Worm (Caenorhabditis elegans) whole organism, L1 larva: ENCODE measurements around the gene T22G5.3.
A peak's percentile ranks its signal among the peaks of the same experiment; 100 is the strongest.

ENCODE experiments used
- C34B4.2 ChIP-seq: sonication (generic microtip); optimal IDR thresholded peaks from 2 replicates; lab custom pipeline; 2017; ENCODE audit warnings: mild to moderate bottlenecking, missing genetic modification characterization, missing compliant biosample characterization
- F16B12.6 ChIP-seq: fragments of 150-350 bp; optimal IDR thresholded peaks from 2 replicates; lab custom pipeline; 2014; ENCODE audit warnings: missing biosample characterization, missing genetic modification characterization
- alr-1 ChIP-seq: fragments of 200-800 bp; sonication (Bioruptor generic); optimal IDR thresholded peaks from 2 replicates; lab custom pipeline; 2018; ENCODE audit warnings: borderline replicate concordance, mild to moderate bottlenecking, missing genetic modification characterization, missing compliant biosample characterization
- aly-2 ChIP-seq: fragments of 150-350 bp; optimal IDR thresholded peaks from 2 replicates; lab custom pipeline; 2014; ENCODE audit warnings: missing biosample characterization, missing genetic modification characterization
- ceh-82 ChIP-seq, 3 experiments: fragments of 150-350 bp in 1 of 3; sonication (generic microtip) in 2 of 3; optimal IDR thresholded peaks; 2 replicates each; lab custom pipeline; 2014 to 2017; ENCODE audit warnings: missing biosample characterization in 3 of 3, missing genetic modification characterization in 3 of 3
- ceh-88 ChIP-seq: fragments of 200-800 bp; sonication (Bioruptor generic); IDR thresholded peaks from 2 replicates; pipeline ENCODE4 v1.3.6; 2022; ENCODE audit warnings: missing genetic modification characterization, missing compliant biosample characterization
- ceh-90 ChIP-seq: sonication (generic microtip); optimal IDR thresholded peaks from 2 replicates; lab custom pipeline; 2016; ENCODE audit warnings: missing genetic modification characterization, missing compliant biosample characterization
- dpl-1 ChIP-seq, 3 experiments: fragments of 150-350 bp in 2 of 3; sonication (generic microtip) in 1 of 3; optimal IDR thresholded peaks; 2 replicates each; lab custom pipeline; 2014 to 2017; ENCODE audit warnings: missing biosample characterization in 3 of 3, missing genetic modification characterization in 3 of 3, missing genetic modification reagents in 3 of 3
- dsc-1 ChIP-seq: sonication (generic microtip); optimal IDR thresholded peaks from 2 replicates; lab custom pipeline; 2016; ENCODE audit warnings: mild to moderate bottlenecking, missing genetic modification characterization, missing compliant biosample characterization
- efl-1 ChIP-seq, 4 experiments: fragments of 150-350 bp; optimal IDR thresholded peaks in 3 of 4; peaks in 1 of 4; 1 replicate in 1 of 4; 2 replicates in 3 of 4; lab custom pipeline; 2014; ENCODE audit warnings: missing biosample characterization in 2 of 4, missing genetic modification characterization in 2 of 4, missing genetic modification reagents in 2 of 4
- efl-3 ChIP-seq: fragments of 200-800 bp; sonication (Bioruptor generic); optimal IDR thresholded peaks from 2 replicates; lab custom pipeline; 2018; ENCODE audit warnings: mild to moderate bottlenecking, missing genetic modification characterization, missing compliant biosample characterization
- egl-13 ChIP-seq: sonication (generic microtip); optimal IDR thresholded peaks from 2 replicates; lab custom pipeline; 2016; ENCODE audit warnings: missing genotype, missing genetic modification reagents, missing genetic modification characterization, missing compliant biosample characterization
- egl-27 ChIP-seq, 2 experiments: fragments of 150-350 bp in 1 of 2; sonication (generic microtip); optimal IDR thresholded peaks; 3 replicates each; lab custom pipeline; 2017 to 2018; ENCODE audit warnings: missing biosample characterization in 2 of 2, missing genetic modification characterization in 2 of 2, missing genetic modification reagents in 2 of 2
- elt-2 ChIP-seq: sonication (generic microtip); optimal IDR thresholded peaks from 2 replicates; lab custom pipeline; 2016; ENCODE audit warnings: missing genetic modification characterization, mild to moderate bottlenecking, inconsistent platforms, missing compliant biosample characterization, missing genetic modification reagents
- elt-3 ChIP-seq, 6 experiments: fragments of 150-350 bp in 1 of 6; sonication (generic microtip); optimal IDR thresholded peaks; 2 replicates each; lab custom pipeline; 2017 to 2018; ENCODE audit warnings: missing biosample characterization in 6 of 6, missing genetic modification characterization in 6 of 6, inconsistent platforms in 1 of 6
- ets-5 ChIP-seq: fragments of 200-800 bp; sonication (Bioruptor generic); IDR thresholded peaks from 2 replicates; pipeline ENCODE4 v1.3.6; 2022; ENCODE audit warnings: missing genetic modification characterization, missing compliant biosample characterization
- fkh-10 ChIP-seq: sonication (generic microtip); optimal IDR thresholded peaks from 2 replicates; lab custom pipeline; 2017; ENCODE audit warnings: missing biosample characterization, missing genetic modification reagents, missing genetic modification characterization
- fkh-4 ChIP-seq: sonication (generic microtip); optimal IDR thresholded peaks from 2 replicates; lab custom pipeline; 2016; ENCODE audit warnings: missing compliant biosample characterization, missing genetic modification characterization, borderline replicate concordance
- hlh-17 ChIP-seq: fragments of 200-800 bp; sonication (Bioruptor generic); optimal IDR thresholded peaks from 2 replicates; lab custom pipeline; 2018; ENCODE audit warnings: missing genetic modification characterization, mild to moderate bottlenecking, missing compliant biosample characterization, moderate library complexity, borderline replicate concordance
- hlh-4 ChIP-seq: sonication (generic microtip); optimal IDR thresholded peaks from 2 replicates; lab custom pipeline; 2016; ENCODE audit warnings: mild to moderate bottlenecking, missing genetic modification characterization, missing compliant biosample characterization
- isw-1 ChIP-seq: fragments of 200-800 bp; sonication (Bioruptor generic); IDR thresholded peaks from 2 replicates; pipeline ENCODE4 v1.3.6; 2022; ENCODE audit warnings: missing genetic modification characterization, missing compliant biosample characterization
- lin-13 ChIP-seq: fragments of 150-350 bp; optimal IDR thresholded peaks from 2 replicates; lab custom pipeline; 2014; ENCODE audit warnings: missing biosample characterization, missing genetic modification reagents, missing genetic modification characterization
- lin-14 ChIP-seq: fragments of 200-800 bp; sonication (Bioruptor generic); optimal IDR thresholded peaks from 2 replicates; lab custom pipeline; 2018; ENCODE audit warnings: mild to moderate bottlenecking, missing genetic modification characterization, moderate library complexity, missing compliant biosample characterization
- lin-15B ChIP-seq: fragments of 150-350 bp; sonication (generic microtip); optimal IDR thresholded peaks from 3 replicates; lab custom pipeline; 2014; ENCODE audit warnings: missing biosample characterization, missing genetic modification characterization
- lir-3 ChIP-seq: sonication (generic microtip); optimal IDR thresholded peaks from 2 replicates; lab custom pipeline; 2016; ENCODE audit warnings: mild to moderate bottlenecking, missing genetic modification characterization, moderate library complexity, missing compliant biosample characterization; ENCODE audit not compliant: poor library complexity
- mab-9 ChIP-seq: fragments of 200-800 bp; sonication (Bioruptor generic); IDR thresholded peaks from 2 replicates; pipeline ENCODE4 v1.3.6; 2022; ENCODE audit warnings: missing genetic modification reagents, missing genetic modification characterization, missing compliant biosample characterization
- mdl-1 ChIP-seq, 2 experiments: fragments of 150-350 bp; optimal IDR thresholded peaks; 2 replicates each; lab custom pipeline; 2014 to 2017; ENCODE audit warnings: missing biosample characterization in 2 of 2, missing genetic modification characterization in 2 of 2, inconsistent platforms in 1 of 2
- mep-1 ChIP-seq: fragments of 150-350 bp; optimal IDR thresholded peaks from 2 replicates; lab custom pipeline; 2014; ENCODE audit warnings: missing biosample characterization, missing genetic modification characterization
- nhr-11 ChIP-seq: fragments of 150-350 bp; optimal IDR thresholded peaks from 2 replicates; lab custom pipeline; 2014; ENCODE audit warnings: missing biosample characterization, missing genetic modification characterization
- nhr-19 ChIP-seq: fragments of 200-800 bp; sonication (Bioruptor generic); conservative IDR thresholded peaks from 2 replicates; pipeline ENCODE4 v1.3.6; 2022; ENCODE audit warnings: missing genetic modification characterization, missing compliant biosample characterization
- nhr-237 ChIP-seq: fragments of 150-350 bp; optimal IDR thresholded peaks from 2 replicates; lab custom pipeline; 2014; ENCODE audit warnings: missing biosample characterization, missing genetic modification characterization
- nhr-28 ChIP-seq: fragments of 150-350 bp; optimal IDR thresholded peaks from 2 replicates; lab custom pipeline; 2014; ENCODE audit warnings: missing biosample characterization, missing genetic modification characterization
- nhr-47 ChIP-seq: sonication (generic microtip); optimal IDR thresholded peaks from 2 replicates; lab custom pipeline; 2016; ENCODE audit warnings: mild to moderate bottlenecking, missing genetic modification characterization, moderate library complexity, missing compliant biosample characterization
- nhr-71 ChIP-seq: sonication (generic microtip); optimal IDR thresholded peaks from 2 replicates; lab custom pipeline; 2016; ENCODE audit warnings: mild to moderate bottlenecking, missing genetic modification characterization, moderate library complexity, missing compliant biosample characterization
- nhr-77 ChIP-seq: fragments of 150-350 bp; optimal IDR thresholded peaks from 2 replicates; lab custom pipeline; 2014; ENCODE audit warnings: missing biosample characterization, missing genetic modification characterization
- nhr-84 ChIP-seq: sonication (generic microtip); optimal IDR thresholded peaks from 2 replicates; lab custom pipeline; 2017; ENCODE audit warnings: missing biosample characterization, missing genetic modification characterization
- nhr-85 ChIP-seq: sonication (generic microtip); peaks from one replicate; lab custom pipeline; 2016; ENCODE audit warnings: missing genetic modification characterization, inconsistent platforms, missing compliant biosample characterization
- nhr-90 ChIP-seq: sonication (generic microtip); optimal IDR thresholded peaks from 2 replicates; lab custom pipeline; 2016; ENCODE audit warnings: mild to moderate bottlenecking, missing genetic modification characterization, missing compliant biosample characterization; ENCODE audit not compliant: poor library complexity
- pax-3 ChIP-seq: fragments of 200-800 bp; sonication (Bioruptor generic); optimal IDR thresholded peaks from 2 replicates; lab custom pipeline; 2018; ENCODE audit warnings: mild to moderate bottlenecking, missing genetic modification characterization, moderate library complexity, missing compliant biosample characterization
- pqm-1 ChIP-seq: sonication (generic microtip); optimal IDR thresholded peaks from 3 replicates; lab custom pipeline; 2017; ENCODE audit warnings: missing biosample characterization, missing genetic modification characterization
- rnt-1 ChIP-seq: sonication (generic microtip); optimal IDR thresholded peaks from 2 replicates; lab custom pipeline; 2016; ENCODE audit warnings: mild to moderate bottlenecking, missing genetic modification characterization, moderate library complexity, missing compliant biosample characterization
- snpc-4 ChIP-seq: fragments of 150-350 bp; optimal IDR thresholded peaks from 2 replicates; lab custom pipeline; 2014; ENCODE audit warnings: missing biosample characterization, missing genetic modification characterization
- snu-23 ChIP-seq: sonication (generic microtip); optimal IDR thresholded peaks from 2 replicates; lab custom pipeline; 2016; ENCODE audit warnings: missing genetic modification characterization, missing compliant biosample characterization
- sup-37 ChIP-seq: fragments of 200-800 bp; sonication (Bioruptor generic); optimal IDR thresholded peaks from 2 replicates; lab custom pipeline; 2018; ENCODE audit warnings: mild to moderate bottlenecking, missing genetic modification characterization, missing compliant biosample characterization
- tlp-1 ChIP-seq: fragments of 150-350 bp; optimal IDR thresholded peaks from 2 replicates; lab custom pipeline; 2014; ENCODE audit warnings: missing biosample characterization, missing genetic modification characterization
- unc-62 ChIP-seq: fragments of 150-350 bp; optimal IDR thresholded peaks from 2 replicates; lab custom pipeline; 2014; ENCODE audit warnings: missing biosample characterization, missing genetic modification reagents, missing genetic modification characterization
- unc-86 ChIP-seq: sonication (generic microtip); optimal IDR thresholded peaks from 2 replicates; lab custom pipeline; 2016; ENCODE audit warnings: missing genetic modification characterization, missing compliant biosample characterization
- vab-15 ChIP-seq: sonication (generic microtip); optimal IDR thresholded peaks from 2 replicates; lab custom pipeline; 2017; ENCODE audit warnings: missing genotype, mild to moderate bottlenecking, missing genetic modification characterization, missing compliant biosample characterization
- xbp-1 ChIP-seq: sonication (generic microtip); optimal IDR thresholded peaks from 2 replicates; lab custom pipeline; 2016; ENCODE audit warnings: missing genetic modification characterization, missing compliant biosample characterization
- zag-1 ChIP-seq: fragments of 150-350 bp; optimal IDR thresholded peaks from 2 replicates; lab custom pipeline; 2014; ENCODE audit warnings: missing biosample characterization, missing genetic modification characterization
- zip-4 ChIP-seq: fragments of 200-800 bp; sonication (Bioruptor generic); optimal IDR thresholded peaks from 2 replicates; lab custom pipeline; 2018; ENCODE audit warnings: mild to moderate bottlenecking, missing genetic modification characterization, moderate library complexity, missing compliant biosample characterization

T22G5.3 gene

ce11 chrV:13908120-13908915 lies 27.6 kb downstream of the T22G5.3 start:
- TF ChIP-seq mdl-1 (tag; optimal IDR thresholded peaks at IDR 0.05; lab: Kevin White, UChicago) (no peak), egl-27 (tag; optimal IDR thresholded peaks at IDR 0.05; lab: Kevin White, UChicago) (no peak), mep-1 (tag; lab: Kevin White, UChicago) (no peak), elt-2 (tag; lab: Kevin White, UChicago) (peak; percentile 9), mab-9 (GFP tag; lab: Robert Waterston, UW) (no peak), ceh-90 (tag; lab: Kevin White, UChicago) (no peak), unc-86 (tag; lab: Kevin White, UChicago) (no peak), hlh-17 (GFP tag; lab: Kevin White, UChicago) (no peak), hlh-4 (tag; lab: Kevin White, UChicago) (no peak), nhr-237 (tag; lab: Kevin White, UChicago) (no peak), lin-14 (GFP tag; lab: Kevin White, UChicago) (no peak), lin-15B (no peak), tlp-1 (tag; lab: Kevin White, UChicago) (no peak), nhr-28 (tag; lab: Kevin White, UChicago) (no peak), fkh-4 (no peak), vab-15 (tag; lab: Kevin White, UChicago) (no peak), rnt-1 (no peak), aly-2 (no peak), nhr-85 (tag; lab: Kevin White, UChicago) (peak; percentile 39), zag-1 (tag; lab: Kevin White, UChicago) (no peak), nhr-19 (GFP tag; lab: Robert Waterston, UW) (no peak), efl-1 (optimal IDR thresholded peaks at IDR 0.05; lab: Kevin White, UChicago) (no peak), efl-1 (GFP tag; optimal IDR thresholded peaks at IDR 0.05 in 1 of 2; lab: Kevin White, UChicago) (no peak), nhr-11 (tag; lab: Kevin White, UChicago) (no peak), nhr-90 (tag; lab: Kevin White, UChicago) (no peak), unc-62 (GFP tag; lab: Kevin White, UChicago) (no peak), snpc-4 (tag; lab: Kevin White, UChicago) (no peak), F16B12.6 (tag; lab: Kevin White, UChicago) (no peak), ets-5 (GFP tag; lab: Robert Waterston, UW) (no peak), pax-3 (tag; lab: Kevin White, UChicago) (peak; percentile 61), efl-3 (no peak), fkh-10 (GFP tag; lab: Kevin White, UChicago) (no peak), ceh-88 (GFP tag; lab: Robert Waterston, UW) (peak; percentile 9), C34B4.2 (tag; lab: Kevin White, UChicago) (no peak), ceh-82 (tag; optimal IDR thresholded peaks at IDR 0.05; lab: Kevin White, UChicago) (no peak), elt-3 (tag; optimal IDR thresholded peaks at IDR 0.05; lab: Kevin White, UChicago) (peak in 1 of 6 experiments; percentile 6), dsc-1 (tag; lab: Kevin White, UChicago) (no peak), dpl-1 (GFP tag; optimal IDR thresholded peaks at IDR 0.05; lab: Kevin White, UChicago) (no peak), nhr-77 (tag; lab: Kevin White, UChicago) (no peak), nhr-71 (tag; lab: Kevin White, UChicago) (peak; percentile 17), lin-13 (GFP tag; lab: Kevin White, UChicago) (no peak), egl-13 (tag; lab: Kevin White, UChicago) (no peak), snu-23 (GFP tag; lab: Kevin White, UChicago) (no peak), lir-3 (tag; lab: Kevin White, UChicago) (peak; percentile 17), nhr-47 (tag; lab: Kevin White, UChicago) (no peak), sup-37 (GFP tag; lab: Kevin White, UChicago) (no peak), zip-4 (GFP tag; lab: Kevin White, UChicago) (no peak), nhr-84 (tag; lab: Kevin White, UChicago) (no peak), isw-1 (GFP tag; lab: Robert Waterston, UW) (no peak), xbp-1 (tag; lab: Kevin White, UChicago) (no peak), pqm-1 (no peak), alr-1 (no peak)
